Worm (Caenorhabditis elegans): Measurements from ENCODE around the gene E02A10.3.

The E02A10.3 gene

ce11 chrV:12611029-12611428 lies 31.6 kb downstream of the E02A10.3 start, which contains the start of gene cubn-1:
Gene cubn-1, plus strand, starts transcription at chrV:12611329.
- TF ChIP-seq drap-1 (GFP tag; optimal IDR thresholded peaks at IDR 0.05), result no peak
- TF ChIP-seq sptf-1 (tag; optimal IDR thresholded peaks at IDR 0.05), result no peak
- TF ChIP-seq ceh-83 (GFP tag; optimal IDR thresholded peaks at IDR 0.05), result no peak
- TF ChIP-seq nhr-2 (tag; optimal IDR thresholded peaks at IDR 0.05), result no peak
- no peak for TF ChIP-seq mep-1 (tag; optimal IDR thresholded peaks at IDR 0.05)
- TF ChIP-seq snpc-4 (tag; optimal IDR thresholded peaks at IDR 0.05), result no peak
- TF ChIP-seq nhr-76 (tag; optimal IDR thresholded peaks at IDR 0.05), result no peak
- no peak for TF ChIP-seq pha-4 (tag; optimal IDR thresholded peaks at IDR 0.05)
- no peak for TF ChIP-seq unc-62 (GFP tag; optimal IDR thresholded peaks at IDR 0.05)
- no peak for TF ChIP-seq lin-13 (tag; optimal IDR thresholded peaks at IDR 0.05)
- no peak for TF ChIP-seq nhr-28 (tag; optimal IDR thresholded peaks at IDR 0.05)
- TF ChIP-seq cnd-1 (tag; optimal IDR thresholded peaks at IDR 0.05), result no peak
- TF ChIP-seq hlh-1 (tag; optimal IDR thresholded peaks at IDR 0.05), result no peak
- no peak for TF ChIP-seq mab-5 (tag; optimal IDR thresholded peaks at IDR 0.05)
- TF ChIP-seq mls-2 (tag; optimal IDR thresholded peaks at IDR 0.05), result no peak
- no peak for TF ChIP-seq ztf-11 (tag; optimal IDR thresholded peaks at IDR 0.05)
- TF ChIP-seq unc-120 (tag; optimal IDR thresholded peaks at IDR 0.05; ENCODE audit: poor library complexity, severe bottlenecking), result no peak
- no peak for TF ChIP-seq blmp-1 (tag; optimal IDR thresholded peaks at IDR 0.05)
- no peak for TF ChIP-seq elt-1 (tag; optimal IDR thresholded peaks at IDR 0.05; ENCODE audit: borderline replicate concordance, insufficient read depth)
- TF ChIP-seq tbx-8 (GFP tag; optimal IDR thresholded peaks at IDR 0.05), result no peak

DNA sequence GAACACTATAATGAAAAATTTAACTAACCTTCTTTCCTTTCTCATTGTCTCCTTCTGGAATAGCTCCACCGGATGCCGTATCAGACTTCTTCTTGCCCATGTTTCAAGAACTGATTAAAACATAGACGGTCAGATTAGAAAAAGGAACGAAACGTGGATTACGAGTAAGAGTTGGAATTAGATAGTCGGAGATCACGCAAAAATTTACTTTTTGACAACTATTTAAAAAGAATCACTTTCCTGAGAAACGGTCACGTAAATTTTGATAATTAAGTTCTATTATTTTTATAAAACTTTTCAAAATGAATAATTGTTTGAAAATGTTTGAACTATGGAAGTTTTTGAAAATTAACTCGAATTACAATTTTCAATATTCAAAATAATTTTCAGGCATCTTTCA lies 32.7 kb downstream of the E02A10.3 start, which contains the start of gene cyc-2.2:
Gene cyc-2.2 (minus strand): TSS at position 101 of the 400 bp plus-strand sequence.
- TF ChIP-seq mep-1 (tag; optimal IDR thresholded peaks at IDR 0.05), result no peak
- TF ChIP-seq zip-8 (tag; optimal IDR thresholded peaks at IDR 0.05), result no peak
- TF ChIP-seq lin-32 (GFP tag; optimal IDR thresholded peaks at IDR 0.05), result no peak
- TF ChIP-seq lsy-2 (tag; optimal IDR thresholded peaks at IDR 0.05), result no peak
- no peak for TF ChIP-seq ceh-83 (GFP tag; optimal IDR thresholded peaks at IDR 0.05)
- TF ChIP-seq ces-1 (GFP tag; optimal IDR thresholded peaks at IDR 0.05), result no peak
- no peak for TF ChIP-seq pha-4 (tag; optimal IDR thresholded peaks at IDR 0.05)
- no peak for TF ChIP-seq nhr-12 (tag; optimal IDR thresholded peaks at IDR 0.05)
- TF ChIP-seq mls-2 (tag; optimal IDR thresholded peaks at IDR 0.05), result no peak
- TF ChIP-seq M03D4.4 (tag; optimal IDR thresholded peaks at IDR 0.05), result no peak

DNA sequence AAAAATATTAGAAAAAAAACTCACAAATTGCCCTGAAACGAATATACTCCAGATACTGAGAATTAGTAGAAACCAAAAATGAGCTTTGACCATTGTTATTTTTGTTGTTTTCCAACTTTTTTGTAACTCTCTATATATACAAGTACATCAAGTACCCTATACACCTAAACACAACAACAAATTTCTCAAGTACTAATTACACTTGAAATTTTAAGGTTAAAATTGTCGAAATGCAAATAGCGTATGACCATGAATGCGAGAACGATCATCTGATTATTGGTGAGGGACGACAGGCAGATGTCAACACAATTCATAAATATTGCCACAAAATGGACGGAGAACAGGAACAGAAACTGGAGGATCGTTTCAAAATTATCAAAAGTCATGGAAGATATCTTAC lies 45.0 kb downstream of the E02A10.3 start, which contains the start of gene F56H9.9:
Gene F56H9.9 (minus strand): TSS at position 101 of the 400 bp plus-strand sequence.
- TF ChIP-seq mep-1 (tag; optimal IDR thresholded peaks at IDR 0.05) (no peak), mls-2 (tag; optimal IDR thresholded peaks at IDR 0.05) (no peak), mab-5 (tag; optimal IDR thresholded peaks at IDR 0.05) (no peak)

- TF ChIP-seq lin-13 (tag; optimal IDR thresholded peaks at IDR 0.05) (no peak), unc-120 (tag; optimal IDR thresholded peaks at IDR 0.05; ENCODE audit: poor library complexity, severe bottlenecking) (no peak), lsy-2 (tag; optimal IDR thresholded peaks at IDR 0.05) (no peak), ceh-43 (GFP tag; optimal IDR thresholded peaks at IDR 0.05) (no peak), ztf-11 (tag; optimal IDR thresholded peaks at IDR 0.05) (no peak), zip-8 (tag; optimal IDR thresholded peaks at IDR 0.05) (no peak)
Observed at ce11 chrV:12629743-12630142, 50.3 kb downstream of the E02A10.3 start, which contains the start of gene F56H9.6. Gene F56H9.6, minus strand, starts transcription at chrV:12629843.

DNA sequence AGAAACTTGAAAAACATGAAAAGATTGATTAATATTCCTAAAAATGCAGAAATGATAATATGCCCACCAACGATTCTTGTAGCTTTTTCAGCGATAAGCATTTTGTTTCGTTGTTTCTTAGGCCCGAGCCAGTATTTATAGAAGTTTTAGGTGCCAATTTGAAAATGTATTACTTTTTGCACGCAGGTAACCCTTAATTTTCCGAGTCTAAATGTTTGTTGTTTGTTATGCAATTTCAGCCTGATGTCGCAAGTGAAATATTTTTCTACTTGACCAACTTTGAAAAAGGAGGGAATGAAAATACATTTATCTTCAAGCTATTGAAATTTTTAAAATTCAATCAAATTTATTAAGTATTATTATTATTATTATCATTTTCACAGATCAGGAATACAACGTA lies 52.6 kb downstream of the E02A10.3 start, which contains the start of gene srx-113:
Gene srx-113 (minus strand): TSS at position 101 of the 400 bp plus-strand sequence.
- TF ChIP-seq nhr-237 (tag; optimal IDR thresholded peaks at IDR 0.05) (no peak), unc-120 (tag; optimal IDR thresholded peaks at IDR 0.05; ENCODE audit: poor library complexity, severe bottlenecking) (no peak), drap-1 (GFP tag; optimal IDR thresholded peaks at IDR 0.05) (no peak), bed-3 (GFP tag; optimal IDR thresholded peaks at IDR 0.05) (no peak), tbx-8 (GFP tag; optimal IDR thresholded peaks at IDR 0.05) (no peak), sem-2 (GFP tag; optimal IDR thresholded peaks at IDR 0.05) (no peak), hlh-1 (tag; optimal IDR thresholded peaks at IDR 0.05) (no peak), mep-1 (tag; optimal IDR thresholded peaks at IDR 0.05) (no peak), sptf-1 (tag; optimal IDR thresholded peaks at IDR 0.05) (no peak), elt-3 (tag; optimal IDR thresholded peaks at IDR 0.05) (no peak), unc-39 (tag; optimal IDR thresholded peaks at IDR 0.05) (no peak), ham-2 (GFP tag; optimal IDR thresholded peaks at IDR 0.05) (no peak), ceh-43 (GFP tag; optimal IDR thresholded peaks at IDR 0.05) (no peak), mab-5 (tag; optimal IDR thresholded peaks at IDR 0.05) (no peak), ces-1 (GFP tag; optimal IDR thresholded peaks at IDR 0.05) (no peak), lin-13 (tag; optimal IDR thresholded peaks at IDR 0.05) (no peak), snpc-4 (tag; optimal IDR thresholded peaks at IDR 0.05) (no peak), elt-1 (tag; optimal IDR thresholded peaks at IDR 0.05; ENCODE audit: borderline replicate concordance, insufficient read depth) (no peak)

All from whole organism, mixed stage, embryonic.